Worm (Caenorhabditis elegans) whole organism, L4 larva: ENCODE results near the gene C36E6.2.

Experiments
- F37D6.2 ChIP-seq: sonication (generic microtip); optimal IDR thresholded peaks from 2 replicates; lab custom pipeline; 2016; ENCODE audit warnings: mild to moderate bottlenecking, missing genetic modification characterization, missing compliant biosample characterization
- T20F7.1 ChIP-seq: fragments of 200-800 bp; sonication (Bioruptor generic); optimal IDR thresholded peaks from 2 replicates; lab custom pipeline; 2018; ENCODE audit warnings: mild to moderate bottlenecking, missing genetic modification characterization, missing compliant biosample characterization
- T26A8.4 ChIP-seq: fragments of 200-800 bp; sonication (Bioruptor generic); IDR thresholded peaks from 2 replicates; pipeline ENCODE4 v1.3.6; 2022; ENCODE audit warnings: missing genetic modification characterization, missing compliant biosample characterization
- ceh-20 ChIP-seq: fragments of 200-800 bp; sonication (Bioruptor generic); IDR thresholded peaks from 2 replicates; pipeline ENCODE4 v1.3.6; 2022; ENCODE audit warnings: missing genetic modification reagents, missing genetic modification characterization, missing compliant biosample characterization
- ces-1 ChIP-seq: fragments of 150-350 bp; sonication (generic microtip); optimal IDR thresholded peaks from 4 replicates; lab custom pipeline; 2014; ENCODE audit warnings: missing biosample characterization, missing genetic modification reagents, missing genetic modification characterization
- cey-2 ChIP-seq: sonication (generic microtip); optimal IDR thresholded peaks from 3 replicates; lab custom pipeline; 2017; ENCODE audit warnings: missing genetic modification characterization, mild to moderate bottlenecking, missing compliant biosample characterization, antibody characterized with exemption, borderline replicate concordance; ENCODE audit not compliant: insufficient read depth
- ctbp-1 ChIP-seq: fragments of 200-800 bp; sonication (Bioruptor generic); IDR thresholded peaks from 2 replicates; pipeline ENCODE4 v1.3.6; 2022; ENCODE audit warnings: missing genetic modification reagents, missing genetic modification characterization, missing compliant biosample characterization
- daf-12 ChIP-seq: fragments of 150-350 bp; optimal IDR thresholded peaks from 2 replicates; lab custom pipeline; 2014; ENCODE audit warnings: missing biosample characterization, missing genetic modification reagents, missing genetic modification characterization
- daf-16 ChIP-seq, 3 experiments: sonication (generic microtip); optimal IDR thresholded peaks; 2 replicates each; lab custom pipeline; 2016 to 2017; ENCODE audit warnings: missing genetic modification characterization in 3 of 3, missing genetic modification reagents in 3 of 3, mild to moderate bottlenecking in 2 of 3, missing compliant biosample characterization in 2 of 3, missing biosample characterization in 1 of 3, moderate library complexity in 1 of 3
- dmd-6 ChIP-seq: fragments of 200-800 bp; sonication (Bioruptor generic); IDR thresholded peaks from 2 replicates; pipeline ENCODE4 v1.3.6; 2022; ENCODE audit warnings: missing genetic modification reagents, missing genetic modification characterization, missing compliant biosample characterization
- dpl-1 ChIP-seq: fragments of 150-350 bp; optimal IDR thresholded peaks from 2 replicates; lab custom pipeline; 2014; ENCODE audit warnings: missing biosample characterization, missing genetic modification reagents, missing genetic modification characterization
- dve-1 ChIP-seq: sonication (generic microtip); optimal IDR thresholded peaks from 2 replicates; lab custom pipeline; 2017; ENCODE audit warnings: antibody characterized with exemption, mild to moderate bottlenecking, missing genetic modification characterization, missing compliant biosample characterization; ENCODE audit not compliant: insufficient read depth
- egl-43 ChIP-seq: fragments of 200-800 bp; sonication (Bioruptor generic); IDR thresholded peaks from 2 replicates; pipeline ENCODE4 v1.3.6; 2022; ENCODE audit warnings: missing genetic modification reagents, missing genetic modification characterization, missing compliant biosample characterization
- gei-8 ChIP-seq: fragments of 200-800 bp; sonication (Bioruptor generic); optimal IDR thresholded peaks from 2 replicates; lab custom pipeline; 2018; ENCODE audit warnings: mild to moderate bottlenecking, missing genetic modification characterization, missing compliant biosample characterization
- hlh-30 ChIP-seq: sonication (generic microtip); optimal IDR thresholded peaks from 2 replicates; lab custom pipeline; 2017; ENCODE audit warnings: antibody characterized with exemption, mild to moderate bottlenecking, missing genetic modification characterization, missing compliant biosample characterization; ENCODE audit not compliant: insufficient read depth
- hmg-1.1 ChIP-seq: fragments of 200-800 bp; sonication (Bioruptor generic); IDR thresholded peaks from 2 replicates; pipeline ENCODE4 v1.3.6; 2022; ENCODE audit warnings: missing genetic modification reagents, missing genetic modification characterization, missing compliant biosample characterization
- lin-29 ChIP-seq: fragments of 200-800 bp; sonication (Bioruptor generic); IDR thresholded peaks from 2 replicates; pipeline ENCODE4 v1.3.6; 2022; ENCODE audit warnings: missing genetic modification reagents, missing genetic modification characterization, missing compliant biosample characterization
- madf-5 ChIP-seq, 2 experiments: fragments of 200-800 bp; sonication (Bioruptor generic); IDR thresholded peaks; 2 replicates each; pipeline ENCODE4 v1.3.6; 2022; ENCODE audit warnings: missing compliant biosample characterization in 2 of 2, missing genetic modification characterization in 2 of 2
- madf-9 ChIP-seq: fragments of 200-800 bp; sonication (Bioruptor generic); conservative IDR thresholded peaks from 2 replicates; pipeline ENCODE4 v1.3.6; 2022; ENCODE audit warnings: missing genetic modification reagents, missing genetic modification characterization, missing compliant biosample characterization
- mdl-1 ChIP-seq, 2 experiments: fragments of 150-350 bp in 1 of 2; sonication (generic microtip) in 1 of 2; optimal IDR thresholded peaks; 2 replicates each; lab custom pipeline; 2014 to 2017; ENCODE audit warnings: missing biosample characterization in 2 of 2, missing genetic modification characterization in 2 of 2
- mxl-2 ChIP-seq: fragments of 200-800 bp; sonication (Bioruptor generic); conservative IDR thresholded peaks from 2 replicates; pipeline ENCODE4 v1.3.6; 2022; ENCODE audit warnings: missing genetic modification reagents, missing genetic modification characterization, missing compliant biosample characterization
- nhr-10 ChIP-seq: fragments of 150-350 bp; optimal IDR thresholded peaks from 2 replicates; lab custom pipeline; 2014; ENCODE audit warnings: missing biosample characterization, missing genetic modification characterization
- nhr-11 ChIP-seq: fragments of 150-350 bp; optimal IDR thresholded peaks from 2 replicates; lab custom pipeline; 2014; ENCODE audit warnings: missing biosample characterization, missing genetic modification characterization
- nhr-28 ChIP-seq: fragments of 150-350 bp; optimal IDR thresholded peaks from 2 replicates; lab custom pipeline; 2014; ENCODE audit warnings: missing biosample characterization, missing genetic modification characterization
- nhr-41 ChIP-seq: fragments of 200-800 bp; sonication (Bioruptor generic); IDR thresholded peaks from 2 replicates; pipeline ENCODE4 v1.3.6; 2022; ENCODE audit warnings: missing genetic modification reagents, missing genetic modification characterization, missing compliant biosample characterization
- nhr-6 ChIP-seq: fragments of 150-350 bp; optimal IDR thresholded peaks from 2 replicates; lab custom pipeline; 2014; ENCODE audit warnings: missing biosample characterization, missing genetic modification characterization
- nhr-77 ChIP-seq: fragments of 150-350 bp; optimal IDR thresholded peaks from 2 replicates; lab custom pipeline; 2014; ENCODE audit warnings: missing biosample characterization, missing genetic modification characterization
- snpc-4 ChIP-seq: fragments of 150-350 bp; optimal IDR thresholded peaks from 2 replicates; lab custom pipeline; 2014; ENCODE audit warnings: missing biosample characterization, missing genetic modification characterization
- tag-97 ChIP-seq: fragments of 200-800 bp; sonication (Bioruptor generic); IDR thresholded peaks from 2 replicates; pipeline ENCODE4 v1.3.6; 2022; ENCODE audit warnings: missing genetic modification characterization, missing compliant biosample characterization
- tra-1 ChIP-seq: fragments of 200-800 bp; sonication (Bioruptor generic); IDR thresholded peaks from 2 replicates; pipeline ENCODE4 v1.3.6; 2022; ENCODE audit warnings: missing genetic modification reagents, missing genetic modification characterization, missing compliant biosample characterization
- unc-130 ChIP-seq: sonication (generic microtip); optimal IDR thresholded peaks from 2 replicates; lab custom pipeline; 2016; ENCODE audit warnings: missing genetic modification reagents, missing genetic modification characterization, missing compliant biosample characterization
- vab-7 ChIP-seq: fragments of 200-800 bp; sonication (Bioruptor generic); IDR thresholded peaks from 2 replicates; pipeline ENCODE4 v1.3.6; 2022; ENCODE audit warnings: missing genetic modification reagents, missing genetic modification characterization, missing compliant biosample characterization
- zag-1 ChIP-seq: fragments of 150-350 bp; optimal IDR thresholded peaks from 2 replicates; lab custom pipeline; 2014; ENCODE audit warnings: missing biosample characterization, missing genetic modification characterization
- zfp-2 ChIP-seq: sonication (generic microtip); optimal IDR thresholded peaks from 2 replicates; lab custom pipeline; 2016; ENCODE audit warnings: mild to moderate bottlenecking, missing genetic modification characterization, missing compliant biosample characterization
- zfp-3 ChIP-seq: fragments of 200-800 bp; sonication (Bioruptor generic); conservative IDR thresholded peaks from 2 replicates; pipeline ENCODE4 v1.3.6; 2022; ENCODE audit warnings: missing genetic modification reagents, missing genetic modification characterization, missing compliant biosample characterization
- zip-11 ChIP-seq: fragments of 200-800 bp; sonication (Bioruptor generic); IDR thresholded peaks from 2 replicates; pipeline ENCODE4 v1.3.6; 2022; ENCODE audit warnings: missing genetic modification characterization, missing compliant biosample characterization
- zip-2 ChIP-seq: fragments of 150-350 bp; optimal IDR thresholded peaks from 2 replicates; lab custom pipeline; 2014; ENCODE audit warnings: missing biosample characterization, missing genetic modification characterization
- ztf-11 ChIP-seq: fragments of 150-350 bp; optimal IDR thresholded peaks from 2 replicates; lab custom pipeline; 2014; ENCODE audit warnings: missing biosample characterization, missing genetic modification characterization

C36E6.2 gene

DNA sequence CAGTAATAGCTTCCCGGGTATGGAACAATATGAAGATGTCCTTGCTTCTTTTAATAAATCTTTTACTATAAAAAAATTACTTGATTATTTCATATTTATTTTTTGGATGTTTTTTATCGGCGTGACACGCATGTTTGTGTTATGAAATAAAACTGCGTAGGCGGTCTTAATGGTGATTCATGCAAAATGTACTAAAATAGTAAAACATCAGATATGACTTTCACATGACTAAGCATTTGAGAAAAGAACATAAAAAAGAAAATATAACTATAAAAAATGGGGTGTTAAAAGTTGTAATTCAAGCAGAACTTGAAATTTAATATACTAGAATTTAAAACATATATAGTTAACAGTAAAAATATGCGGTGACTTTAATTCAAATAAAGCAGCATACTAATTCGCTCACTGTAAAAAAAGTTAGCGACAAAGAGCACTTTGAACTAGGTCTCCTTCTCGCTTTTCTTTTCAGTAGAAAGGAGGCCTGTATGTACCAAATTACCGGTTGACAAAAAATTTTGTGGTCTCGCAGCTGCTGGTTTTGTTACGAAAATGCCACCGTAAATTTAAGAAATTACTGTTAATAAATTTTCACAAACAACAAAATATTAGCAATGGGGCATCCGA lies 30.5 kb downstream of the C36E6.2 start (continued):
- TF ChIP-seq zfp-2 = no peak

ce11 chrX:17486735-17487134 lies 35.3 kb downstream of the C36E6.2 start, which contains the start of gene npr-24:
Gene npr-24, minus strand, starts transcription at chrX:17486835.
- TF ChIP-seq mdl-1 (tag; optimal IDR thresholded peaks at IDR 0.05; lab: Kevin White, UChicago) (no peak), zip-2 (tag; lab: Kevin White, UChicago) (no peak), unc-130 (GFP tag; lab: Kevin White, UChicago) (no peak), egl-43 (no peak), vab-7 (GFP tag; lab: Robert Waterston, UW) (no peak), nhr-28 (tag; lab: Kevin White, UChicago) (no peak), madf-9 (no peak), cey-2 (no peak), nhr-10 (tag; lab: Kevin White, UChicago) (no peak)

ce11 chrX:17502246-17502645 lies 50.8 kb downstream of the C36E6.2 start:
- TF ChIP-seq daf-16 (GFP tag; optimal IDR thresholded peaks at IDR 0.05; lab: Kevin White, UChicago) = no peak
- peak; percentile 93 for TF ChIP-seq daf-16 (tag; optimal IDR thresholded peaks at IDR 0.05; lab: Kevin White, UChicago)
- TF ChIP-seq nhr-11 = no peak
- TF ChIP-seq ctbp-1 (GFP tag; lab: Robert Waterston, UW) = no peak
- TF ChIP-seq zag-1 (tag; lab: Kevin White, UChicago) = no peak
- no peak for TF ChIP-seq nhr-41 (GFP tag; lab: Robert Waterston, UW)
- TF ChIP-seq ces-1 (GFP tag; lab: Kevin White, UChicago) = no peak
- peak; percentile 46 for TF ChIP-seq nhr-28 (tag; lab: Kevin White, UChicago)
- TF ChIP-seq zfp-3 = no peak
- peak; percentile 5 for TF ChIP-seq T20F7.1
- TF ChIP-seq snpc-4 (tag; lab: Kevin White, UChicago) = no peak
- no peak for TF ChIP-seq T26A8.4 (GFP tag; lab: Robert Waterston, UW)
- peak; percentile 25 for TF ChIP-seq nhr-77 (tag; lab: Kevin White, UChicago)
- no peak for TF ChIP-seq ceh-20 (GFP tag; lab: Robert Waterston, UW)
- TF ChIP-seq tra-1 (GFP tag; lab: Robert Waterston, UW) = no peak
- no peak for TF ChIP-seq hlh-30 (tag; lab: Kevin White, UChicago)
- TF ChIP-seq cey-2 = no peak
- no peak for TF ChIP-seq mxl-2 (GFP tag; lab: Robert Waterston, UW)
- peak; percentile 74 for TF ChIP-seq dve-1 (tag; lab: Kevin White, UChicago)
- no peak for TF ChIP-seq daf-12 (tag; lab: Kevin White, UChicago)
- TF ChIP-seq dpl-1 (GFP tag; lab: Kevin White, UChicago) = no peak
- TF ChIP-seq tag-97 (GFP tag; lab: Robert Waterston, UW) = no peak
- TF ChIP-seq zip-11 (GFP tag; lab: Robert Waterston, UW) = no peak
- no peak for TF ChIP-seq zip-2 (tag; lab: Kevin White, UChicago)
- TF ChIP-seq ztf-11 (tag; lab: Kevin White, UChicago) = no peak
- TF ChIP-seq lin-29 (GFP tag; lab: Robert Waterston, UW) = no peak
- TF ChIP-seq madf-5 (GFP tag; IDR thresholded peaks at IDR 0.05; lab: Robert Waterston, UW) = no peak
- TF ChIP-seq hmg-1.1 (GFP tag; lab: Robert Waterston, UW) = no peak
- no peak for TF ChIP-seq nhr-6 (tag; lab: Kevin White, UChicago)
- TF ChIP-seq dmd-6 (GFP tag; lab: Robert Waterston, UW) = peak; percentile 39; the same call in 1 of the 2 replicates
- no peak for TF ChIP-seq F37D6.2 (tag; lab: Kevin White, UChicago)
- TF ChIP-seq gei-8 (GFP tag; lab: Kevin White, UChicago) = no peak
